Worm (Caenorhabditis elegans): Measurements from ENCODE around the gene kvs-2.

DNA sequence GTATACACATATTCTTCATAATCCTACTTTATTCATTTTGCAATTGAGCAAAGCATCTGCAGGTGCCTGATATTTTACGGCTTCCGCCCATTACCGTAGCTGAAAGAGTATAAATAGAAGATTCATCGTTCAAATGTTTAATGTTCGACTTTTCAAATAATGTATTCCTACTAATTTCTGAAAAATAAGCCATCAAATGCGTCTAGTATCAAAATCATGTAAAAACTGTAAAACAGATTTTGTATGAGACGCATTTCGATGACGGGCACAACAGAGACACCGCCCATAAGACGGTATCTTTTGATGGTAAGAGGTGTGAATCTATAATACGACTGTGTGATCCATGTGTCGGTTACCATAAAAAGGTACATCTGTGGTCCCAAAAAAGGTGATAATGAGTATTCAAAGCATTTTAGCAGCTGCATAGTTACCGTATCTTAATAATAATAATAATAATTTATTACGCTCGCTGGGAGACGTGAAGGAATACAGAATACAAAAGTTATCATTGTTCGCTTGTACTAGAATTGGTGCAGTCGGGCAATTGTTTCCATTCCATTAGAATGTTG is 11.3 kb downstream of the kvs-2 start, which contains the start of the genes C32C4.3 and C32C4.16:
- TF ChIP-seq ceh-91 (GFP tag; IDR thresholded peaks at IDR 0.05) (no peak), ama-1 (optimal IDR thresholded peaks at IDR 0.05) (no peak), ama-1 (GFP tag; optimal IDR thresholded peaks at IDR 0.05) (no peak), mcd-1 (GFP tag; IDR thresholded peaks at IDR 0.05) (no peak)
